Worm (Caenorhabditis elegans) whole organism, late embryonic: ENCODE results near the gene W05H5.1.
A peak's percentile ranks its signal among the peaks of the same experiment; 100 is the strongest.

Experiments
- C08G9.2 ChIP-seq: sonication (generic microtip); optimal IDR thresholded peaks from 2 replicates; lab custom pipeline; 2016; ENCODE audit warnings: mild to moderate bottlenecking, missing genetic modification characterization, moderate library complexity, missing compliant biosample characterization
- C38D4.7 ChIP-seq: fragments of 200-800 bp; sonication (Bioruptor generic); optimal IDR thresholded peaks from 2 replicates; lab custom pipeline; 2018; ENCODE audit warnings: mild to moderate bottlenecking, missing genetic modification characterization, moderate library complexity, missing compliant biosample characterization
- F13H6.1 ChIP-seq: sonication (generic microtip); optimal IDR thresholded peaks from 2 replicates; lab custom pipeline; 2016; ENCODE audit warnings: missing genetic modification characterization, missing compliant biosample characterization
- Y22D7AL.16 ChIP-seq: sonication (generic microtip); optimal IDR thresholded peaks from 2 replicates; lab custom pipeline; 2016; ENCODE audit warnings: missing genetic modification characterization, missing compliant biosample characterization
- ama-1 ChIP-seq: fragments of 150-350 bp; optimal IDR thresholded peaks from 2 replicates; lab custom pipeline; 2014
- ceh-2 ChIP-seq: sonication (generic microtip); optimal IDR thresholded peaks from 2 replicates; lab custom pipeline; 2016; ENCODE audit warnings: missing genotype, missing genetic modification characterization, missing compliant biosample characterization
- ceh-22 ChIP-seq: sonication (generic microtip); optimal IDR thresholded peaks from 2 replicates; lab custom pipeline; 2017; ENCODE audit warnings: missing biosample characterization, missing genetic modification characterization
- ceh-34 ChIP-seq: sonication (generic microtip); optimal IDR thresholded peaks from 2 replicates; lab custom pipeline; 2016; ENCODE audit warnings: mild to moderate bottlenecking, missing genetic modification characterization, missing compliant biosample characterization
- ceh-48 ChIP-seq: sonication (generic microtip); optimal IDR thresholded peaks from 2 replicates; lab custom pipeline; 2016; ENCODE audit warnings: missing genetic modification characterization, inconsistent platforms, missing compliant biosample characterization
- ceh-6 ChIP-seq: fragments of 200-800 bp; sonication (Bioruptor generic); optimal IDR thresholded peaks from 2 replicates; lab custom pipeline; 2018; ENCODE audit warnings: mild to moderate bottlenecking, missing genetic modification characterization, missing compliant biosample characterization
- dmd-4 ChIP-seq: sonication (generic microtip); optimal IDR thresholded peaks from 2 replicates; lab custom pipeline; 2016; ENCODE audit warnings: borderline replicate concordance, missing genetic modification characterization, missing compliant biosample characterization
- elt-2 ChIP-seq: sonication (generic microtip); optimal IDR thresholded peaks from 2 replicates; lab custom pipeline; 2016; ENCODE audit warnings: missing genetic modification reagents, missing genetic modification characterization, missing compliant biosample characterization
- fax-1 ChIP-seq: sonication (generic microtip); optimal IDR thresholded peaks from 2 replicates; lab custom pipeline; 2016; ENCODE audit warnings: missing genotype, missing genetic modification characterization, missing compliant biosample characterization
- hlh-13 ChIP-seq: fragments of 200-800 bp; sonication (Bioruptor generic); optimal IDR thresholded peaks from 2 replicates; lab custom pipeline; 2018; ENCODE audit warnings: mild to moderate bottlenecking, missing genetic modification characterization, missing compliant biosample characterization
- hlh-15 ChIP-seq: sonication (generic microtip); optimal IDR thresholded peaks from 2 replicates; lab custom pipeline; 2016; ENCODE audit warnings: missing genetic modification characterization, missing compliant biosample characterization
- lin-11 ChIP-seq: fragments of 200-800 bp; sonication (Bioruptor generic); optimal IDR thresholded peaks from 2 replicates; lab custom pipeline; 2018; ENCODE audit warnings: mild to moderate bottlenecking, missing genetic modification characterization, missing compliant biosample characterization
- madf-2 ChIP-seq: sonication (generic microtip); optimal IDR thresholded peaks from 2 replicates; lab custom pipeline; 2017; ENCODE audit warnings: missing genetic modification characterization, missing compliant biosample characterization
- nfya-1 ChIP-seq: sonication (generic microtip); optimal IDR thresholded peaks from 2 replicates; lab custom pipeline; 2017; ENCODE audit warnings: missing genetic modification characterization, mild to moderate bottlenecking, missing compliant biosample characterization, antibody characterized with exemption, moderate library complexity
- nhr-232 ChIP-seq: sonication (generic microtip); optimal IDR thresholded peaks from 2 replicates; lab custom pipeline; 2016; ENCODE audit warnings: missing genetic modification characterization, missing compliant biosample characterization
- npax-4 ChIP-seq: sonication (generic microtip); optimal IDR thresholded peaks from 2 replicates; lab custom pipeline; 2016; ENCODE audit warnings: missing genetic modification characterization, missing compliant biosample characterization
- pax-1 ChIP-seq: fragments of 150-350 bp; optimal IDR thresholded peaks from 2 replicates; lab custom pipeline; 2014; ENCODE audit warnings: missing biosample characterization, missing genetic modification characterization
- syd-9 ChIP-seq: sonication (generic microtip); optimal IDR thresholded peaks from 2 replicates; lab custom pipeline; 2016; ENCODE audit warnings: mild to moderate bottlenecking, missing genetic modification characterization, moderate library complexity, missing compliant biosample characterization
- tbx-7 ChIP-seq: sonication (generic microtip); optimal IDR thresholded peaks from 2 replicates; lab custom pipeline; 2016; ENCODE audit warnings: missing genotype, missing genetic modification characterization, missing compliant biosample characterization
- ztf-16 ChIP-seq: sonication (generic microtip); optimal IDR thresholded peaks from 2 replicates; lab custom pipeline; 2017; ENCODE audit warnings: missing genetic modification characterization, missing compliant biosample characterization

W05H5.1 gene

ce11 chrII:12397656-12398055 lies 46.9 kb downstream of the W05H5.1 start, which contains the start of gene F57G9.7:
TSS of gene F57G9.7 (minus strand) at chrII:12397756.
- TF ChIP-seq C38D4.7 (GFP tag; lab: Kevin White, UChicago) = no peak
- TF ChIP-seq hlh-15 (tag; lab: Kevin White, UChicago) = no peak
- no peak for TF ChIP-seq F13H6.1 (tag; lab: Kevin White, UChicago)
- TF ChIP-seq ceh-34 (tag; lab: Kevin White, UChicago) = no peak
- TF ChIP-seq dmd-4 (tag; lab: Kevin White, UChicago) = no peak
- no peak for TF ChIP-seq hlh-13 (GFP tag; lab: Kevin White, UChicago)
- TF ChIP-seq syd-9 (tag; lab: Kevin White, UChicago) = no peak
- no peak for TF ChIP-seq ceh-2 (tag; lab: Kevin White, UChicago)
- TF ChIP-seq lin-11 (tag; lab: Kevin White, UChicago) = no peak
- no peak for TF ChIP-seq npax-4 (tag; lab: Kevin White, UChicago)
- no peak for TF ChIP-seq pax-1 (tag; lab: Kevin White, UChicago)
- no peak for TF ChIP-seq nhr-232 (tag; lab: Kevin White, UChicago)
- TF ChIP-seq ama-1 (lab: Kevin White, UChicago) = no peak
- no peak for TF ChIP-seq fax-1 (tag; lab: Kevin White, UChicago)
- no peak for TF ChIP-seq ceh-6 (GFP tag; lab: Kevin White, UChicago)
- TF ChIP-seq ztf-16 (tag; lab: Kevin White, UChicago) = no peak
- no peak for TF ChIP-seq C08G9.2 (tag; lab: Kevin White, UChicago)
- TF ChIP-seq madf-2 (tag; lab: Kevin White, UChicago) = no peak

- TF ChIP-seq nfya-1 (tag; lab: Kevin White, UChicago) = no peak
- TF ChIP-seq elt-2 (tag; lab: Kevin White, UChicago) = no peak
- TF ChIP-seq ceh-48 = peak; percentile 38
These were observed 50.4 kb downstream of the W05H5.1 start for ce11 chrII:12394138-12394537.

ce11 chrII:12393690-12394089 lies 50.9 kb downstream of the W05H5.1 start, which contains the start of gene Y57A10B.7:
TSS of gene Y57A10B.7 (minus strand) at chrII:12393790.
- TF ChIP-seq tbx-7 (tag; lab: Kevin White, UChicago) (no peak), ceh-22 (tag; lab: Kevin White, UChicago) (no peak), Y22D7AL.16 (tag; lab: Kevin White, UChicago) (no peak)
